Worm (Caenorhabditis elegans) whole organism, young adult: Measurements from ENCODE around the gene cpr-8.

Experiments used
- B0019.2 ChIP-seq: fragments of 200-800 bp; sonication (Bioruptor generic); conservative IDR thresholded peaks from 2 replicates; pipeline ENCODE4 v1.3.6; 2022; ENCODE audit warnings: missing genetic modification reagents, missing genetic modification characterization, missing compliant biosample characterization
- F22D6.2 ChIP-seq: sonication (generic microtip); optimal IDR thresholded peaks from 2 replicates; lab custom pipeline; 2016; ENCODE audit warnings: mild to moderate bottlenecking, missing genetic modification characterization, missing compliant biosample characterization
- F23B12.7 ChIP-seq: sonication (generic microtip); optimal IDR thresholded peaks from 2 replicates; lab custom pipeline; 2017; ENCODE audit warnings: missing genetic modification characterization, mild to moderate bottlenecking, missing compliant biosample characterization, antibody characterized with exemption, moderate library complexity; ENCODE audit not compliant: insufficient read depth
- F39B2.1 ChIP-seq: fragments of 200-800 bp; sonication (Bioruptor generic); IDR thresholded peaks from 2 replicates; pipeline ENCODE4 v1.3.6; 2022; ENCODE audit warnings: missing genetic modification reagents, missing genetic modification characterization, missing compliant biosample characterization
- F49E8.2 ChIP-seq: sonication (generic microtip); optimal IDR thresholded peaks from 3 replicates; lab custom pipeline; 2017; ENCODE audit warnings: missing genetic modification characterization, mild to moderate bottlenecking, missing compliant biosample characterization, antibody characterized with exemption, moderate library complexity; ENCODE audit not compliant: insufficient read depth
- K11D2.4 ChIP-seq: fragments of 200-800 bp; sonication (Bioruptor generic); IDR thresholded peaks from 2 replicates; pipeline ENCODE4 v1.3.6; 2022; ENCODE audit warnings: missing genetic modification reagents, missing genetic modification characterization, missing compliant biosample characterization
- T26A5.8 ChIP-seq: sonication (generic microtip); optimal IDR thresholded peaks from 2 replicates; lab custom pipeline; 2016; ENCODE audit warnings: missing genetic modification characterization, missing compliant biosample characterization
- Y67H2A.10 ChIP-seq: fragments of 200-800 bp; sonication (Bioruptor generic); conservative IDR thresholded peaks from 2 replicates; pipeline ENCODE4 v1.3.6; 2022; ENCODE audit warnings: missing genetic modification reagents, missing genetic modification characterization, missing compliant biosample characterization
- ZK185.1 ChIP-seq: sonication (generic microtip); optimal IDR thresholded peaks from 2 replicates; lab custom pipeline; 2016; ENCODE audit warnings: mild to moderate bottlenecking, missing genetic modification characterization, missing compliant biosample characterization; ENCODE audit not compliant: poor library complexity, severe bottlenecking
- attf-5 ChIP-seq: fragments of 200-800 bp; sonication (Bioruptor generic); optimal IDR thresholded peaks from 2 replicates; lab custom pipeline; 2018; ENCODE audit warnings: mild to moderate bottlenecking, missing genetic modification characterization, missing compliant biosample characterization
- bed-2 ChIP-seq: fragments of 200-800 bp; sonication (Bioruptor generic); IDR thresholded peaks from 2 replicates; pipeline ENCODE4 v1.3.6; 2022; ENCODE audit warnings: missing genetic modification reagents, missing genetic modification characterization, missing compliant biosample characterization
- ceh-40 ChIP-seq: fragments of 200-800 bp; sonication (Bioruptor generic); IDR thresholded peaks from 2 replicates; pipeline ENCODE4 v1.3.6; 2022; ENCODE audit warnings: missing genetic modification characterization, missing compliant biosample characterization
- ceh-79 ChIP-seq: sonication (generic microtip); optimal IDR thresholded peaks from 2 replicates; lab custom pipeline; 2017; ENCODE audit warnings: mild to moderate bottlenecking, missing genetic modification characterization, missing compliant biosample characterization
- dox-1 ChIP-seq: fragments of 200-800 bp; sonication (Bioruptor generic); IDR thresholded peaks from 2 replicates; pipeline ENCODE4 v1.3.6; 2022; ENCODE audit warnings: missing genetic modification reagents, missing genetic modification characterization, missing compliant biosample characterization
- dpl-1 ChIP-seq: fragments of 150-350 bp; optimal IDR thresholded peaks from 2 replicates; lab custom pipeline; 2014; ENCODE audit warnings: missing biosample characterization, missing genetic modification reagents, missing genetic modification characterization
- egl-18 ChIP-seq: fragments of 200-800 bp; sonication (Bioruptor generic); IDR thresholded peaks from 2 replicates; pipeline ENCODE4 v1.3.6; 2022; ENCODE audit warnings: missing genetic modification reagents, missing genetic modification characterization, missing compliant biosample characterization
- ekl-4 ChIP-seq: fragments of 200-800 bp; sonication (Bioruptor generic); IDR thresholded peaks from 2 replicates; pipeline ENCODE4 v1.3.6; 2022; ENCODE audit warnings: missing genetic modification reagents, missing genetic modification characterization, missing compliant biosample characterization
- fkh-3 ChIP-seq: sonication (generic microtip); optimal IDR thresholded peaks from 2 replicates; lab custom pipeline; 2016; ENCODE audit warnings: mild to moderate bottlenecking, missing genetic modification characterization, missing compliant biosample characterization
- hlh-26 ChIP-seq: fragments of 200-800 bp; sonication (Bioruptor generic); conservative IDR thresholded peaks from 2 replicates; pipeline ENCODE4 v1.3.6; 2022; ENCODE audit warnings: missing genetic modification reagents, missing genetic modification characterization, missing compliant biosample characterization
- lag-1 ChIP-seq: fragments of 200-800 bp; sonication (Bioruptor generic); IDR thresholded peaks from 2 replicates; pipeline ENCODE4 v1.3.6; 2022; ENCODE audit warnings: missing genetic modification reagents, missing genetic modification characterization, missing compliant biosample characterization
- let-526 ChIP-seq: fragments of 200-800 bp; sonication (Bioruptor generic); IDR thresholded peaks from 2 replicates; pipeline ENCODE4 v1.3.6; 2022; ENCODE audit warnings: missing genetic modification reagents, missing genetic modification characterization, missing compliant biosample characterization
- lsy-27 ChIP-seq: sonication (generic microtip); optimal IDR thresholded peaks from 2 replicates; lab custom pipeline; 2017; ENCODE audit warnings: missing genetic modification characterization, mild to moderate bottlenecking, missing compliant biosample characterization, antibody characterized with exemption, missing genotype, borderline replicate concordance; ENCODE audit not compliant: insufficient read depth
- mcd-1 ChIP-seq: fragments of 200-800 bp; sonication (Bioruptor generic); IDR thresholded peaks from 2 replicates; pipeline ENCODE4 v1.3.6; 2022; ENCODE audit warnings: missing genetic modification reagents, missing genetic modification characterization, missing compliant biosample characterization
- nhr-27 ChIP-seq: fragments of 200-800 bp; sonication (Bioruptor generic); optimal IDR thresholded peaks from 2 replicates; lab custom pipeline; 2018; ENCODE audit warnings: mild to moderate bottlenecking, missing genetic modification characterization, moderate library complexity, missing compliant biosample characterization
- snpc-1.1 ChIP-seq: sonication (generic microtip); optimal IDR thresholded peaks from 2 replicates; lab custom pipeline; 2017; ENCODE audit warnings: missing genetic modification characterization, mild to moderate bottlenecking, missing compliant biosample characterization, antibody characterized with exemption, moderate library complexity, missing genotype, missing genetic modification reagents; ENCODE audit not compliant: insufficient read depth
- snpc-1.3 ChIP-seq: sonication (generic microtip); optimal IDR thresholded peaks from 2 replicates; lab custom pipeline; 2017; ENCODE audit warnings: missing genetic modification characterization, mild to moderate bottlenecking, missing compliant biosample characterization, antibody characterized with exemption, moderate library complexity, missing genotype, missing genetic modification reagents; ENCODE audit not compliant: insufficient read depth
- snpc-4 ChIP-seq, 5 experiments: fragments of 150-350 bp in 1 of 5; sonication (generic microtip) in 4 of 5; optimal IDR thresholded peaks; 2 replicates each; lab custom pipeline; 2014 to 2018; ENCODE audit warnings: missing genetic modification characterization in 5 of 5, missing biosample characterization in 3 of 5, antibody characterized with exemption in 2 of 5, mild to moderate bottlenecking in 2 of 5, missing compliant biosample characterization in 2 of 5, missing genotype in 2 of 5, moderate library complexity in 2 of 5, missing genetic modification reagents in 1 of 5
- somi-1 ChIP-seq: fragments of 200-800 bp; sonication (Bioruptor generic); optimal IDR thresholded peaks from 2 replicates; lab custom pipeline; 2018; ENCODE audit warnings: mild to moderate bottlenecking, missing genetic modification characterization, missing compliant biosample characterization
- tlf-1 ChIP-seq: fragments of 200-800 bp; sonication (Bioruptor generic); optimal IDR thresholded peaks from 2 replicates; lab custom pipeline; 2018; ENCODE audit warnings: mild to moderate bottlenecking, missing genetic modification characterization, missing compliant biosample characterization
- xnd-1 ChIP-seq: sonication (generic microtip); optimal IDR thresholded peaks from 2 replicates; lab custom pipeline; 2016; ENCODE audit warnings: missing genotype, missing genetic modification reagents, missing genetic modification characterization, missing compliant biosample characterization
- zim-3 ChIP-seq: sonication (generic microtip); optimal IDR thresholded peaks from 2 replicates; lab custom pipeline; 2017; ENCODE audit warnings: mild to moderate bottlenecking, missing genetic modification characterization, moderate library complexity, missing compliant biosample characterization
- ztf-25 ChIP-seq: fragments of 200-800 bp; sonication (Bioruptor generic); IDR thresholded peaks from 2 replicates; pipeline ENCODE4 v1.3.6; 2022; ENCODE audit warnings: missing genetic modification reagents, missing genetic modification characterization, missing compliant biosample characterization
- ztf-26 ChIP-seq: sonication (generic microtip); optimal IDR thresholded peaks from 2 replicates; lab custom pipeline; 2017; ENCODE audit warnings: missing genetic modification characterization, missing compliant biosample characterization
- ztf-28 ChIP-seq: fragments of 200-800 bp; sonication (Bioruptor generic); IDR thresholded peaks from 2 replicates; pipeline ENCODE4 v1.3.6; 2022; ENCODE audit warnings: missing genetic modification reagents, missing genetic modification characterization, missing compliant biosample characterization

The cpr-8 gene

DNA sequence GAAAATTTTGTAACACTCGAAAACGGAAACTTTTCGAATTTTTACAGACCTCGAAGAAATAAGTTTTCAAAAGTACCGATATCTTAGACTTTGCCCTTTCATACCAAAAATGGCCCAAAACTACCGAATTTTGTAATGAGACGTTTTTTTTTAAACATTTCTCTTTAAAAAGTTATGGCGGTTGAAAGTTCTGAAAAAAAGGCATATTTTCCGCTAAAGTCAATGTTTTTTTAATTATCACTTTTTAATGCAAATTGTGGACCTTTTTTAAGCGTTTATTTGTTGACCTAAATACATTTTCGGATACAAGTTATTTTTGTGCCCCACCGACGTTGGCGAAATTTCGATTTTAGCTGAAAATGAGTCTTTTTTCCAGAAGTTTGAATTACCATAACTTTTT lies 31.8 kb upstream of the cpr-8 start (continued):
- no peak for TF ChIP-seq F22D6.2 (tag; lab: Kevin White, UChicago)
- no peak for TF ChIP-seq egl-18 (GFP tag; lab: Robert Waterston, UW)
- TF ChIP-seq Y67H2A.10: no peak
- TF ChIP-seq, all 124 proteins: peak for 0

- TF ChIP-seq attf-5 (GFP tag; lab: Kevin White, UChicago) (no peak), lsy-27 (tag; lab: Kevin White, UChicago) (no peak), ztf-28 (GFP tag; lab: Robert Waterston, UW) (no peak), ceh-40 (GFP tag; lab: Robert Waterston, UW) (no peak), hlh-26 (GFP tag; lab: Robert Waterston, UW) (no peak), snpc-4 (GFP tag; optimal IDR thresholded peaks at IDR 0.05; lab: Kevin White, UChicago) (no peak), snpc-4 (tag; optimal IDR thresholded peaks at IDR 0.05; lab: Kevin White, UChicago) (no peak), bed-2 (GFP tag; lab: Robert Waterston, UW) (no peak), zim-3 (tag; lab: Kevin White, UChicago) (no peak), F23B12.7 (no peak), lag-1 (GFP tag; lab: Robert Waterston, UW) (no peak), ZK185.1 (no peak), F39B2.1 (GFP tag; lab: Robert Waterston, UW) (no peak), dpl-1 (GFP tag; lab: Kevin White, UChicago) (no peak), somi-1 (no peak)
- TF ChIP-seq, all 124 proteins: peak for 0
Observed at ce11 chrV:1112180-1112579, 22.2 kb upstream of the cpr-8 start.

- no peak for TF ChIP-seq ztf-26 (tag; lab: Kevin White, UChicago)
- no peak for TF ChIP-seq lsy-27 (tag; lab: Kevin White, UChicago)
- TF ChIP-seq ztf-25: no peak
- no peak for TF ChIP-seq ceh-79 (tag; lab: Kevin White, UChicago)
- no peak for TF ChIP-seq nhr-27 (tag; lab: Kevin White, UChicago)
Observed at ce11 chrV:1112658-1113057, 21.7 kb upstream of the cpr-8 start, which contains the start of gene Y50D4B.1. TSS of gene Y50D4B.1 (plus strand) at chrV:1112958.

DNA sequence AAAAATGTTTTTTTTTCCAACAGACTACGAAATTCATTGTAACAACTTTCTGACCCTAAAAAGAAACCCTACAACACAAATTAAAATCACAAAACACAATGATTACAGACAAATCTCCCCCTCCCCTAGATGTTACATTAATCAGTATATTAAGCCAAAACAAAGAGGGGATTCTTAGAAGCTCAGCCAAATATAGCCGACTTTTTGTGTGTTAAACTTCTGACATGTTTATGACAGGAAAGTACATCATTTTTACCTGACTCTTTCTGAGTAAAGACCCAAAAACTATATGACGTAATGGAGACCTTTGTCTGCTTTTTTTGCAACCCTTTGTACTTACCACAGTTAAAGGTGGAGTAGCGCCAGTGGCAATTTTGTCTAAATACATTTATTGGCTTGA lies 14.3 kb upstream of the cpr-8 start:
- TF ChIP-seq fkh-3: no peak
- no peak for TF ChIP-seq dox-1 (GFP tag; lab: Robert Waterston, UW)
- TF ChIP-seq mcd-1 (GFP tag; lab: Robert Waterston, UW): no peak
- no peak for TF ChIP-seq ZK185.1
- TF ChIP-seq xnd-1 (tag; lab: Kevin White, UChicago): no peak
- no peak for TF ChIP-seq tlf-1 (GFP tag; lab: Kevin White, UChicago)
- TF ChIP-seq B0019.2 (GFP tag; lab: Robert Waterston, UW): no peak
- TF ChIP-seq bed-2 (GFP tag; lab: Robert Waterston, UW): no peak
- TF ChIP-seq ekl-4 (GFP tag; lab: Robert Waterston, UW): no peak
- no peak for TF ChIP-seq let-526 (GFP tag; lab: Robert Waterston, UW)
- no peak for TF ChIP-seq F49E8.2 (tag; lab: Kevin White, UChicago)
- TF ChIP-seq ceh-79 (tag; lab: Kevin White, UChicago): no peak
- TF ChIP-seq snpc-1.1 (tag; lab: Kevin White, UChicago): no peak
- TF ChIP-seq T26A5.8 (tag; lab: Kevin White, UChicago): no peak
- no peak for TF ChIP-seq snpc-1.3 (tag; lab: Kevin White, UChicago)
- TF ChIP-seq K11D2.4 (GFP tag; lab: Robert Waterston, UW): no peak
